Fruit fly (Drosophila melanogaster) S2 (cell line): Measurements from ENCODE around the gene sphe.

Experiments
- CG8478 ChIP-seq: fragments of >200 bp; optimal IDR thresholded peaks from 2 replicates; lab custom pipeline; 2018
- CTCF ChIP-seq, 2 experiments: fragments of >200 bp; optimal IDR thresholded peaks; 2 replicates each; lab custom pipeline; 2018

The sphe gene

DNA sequence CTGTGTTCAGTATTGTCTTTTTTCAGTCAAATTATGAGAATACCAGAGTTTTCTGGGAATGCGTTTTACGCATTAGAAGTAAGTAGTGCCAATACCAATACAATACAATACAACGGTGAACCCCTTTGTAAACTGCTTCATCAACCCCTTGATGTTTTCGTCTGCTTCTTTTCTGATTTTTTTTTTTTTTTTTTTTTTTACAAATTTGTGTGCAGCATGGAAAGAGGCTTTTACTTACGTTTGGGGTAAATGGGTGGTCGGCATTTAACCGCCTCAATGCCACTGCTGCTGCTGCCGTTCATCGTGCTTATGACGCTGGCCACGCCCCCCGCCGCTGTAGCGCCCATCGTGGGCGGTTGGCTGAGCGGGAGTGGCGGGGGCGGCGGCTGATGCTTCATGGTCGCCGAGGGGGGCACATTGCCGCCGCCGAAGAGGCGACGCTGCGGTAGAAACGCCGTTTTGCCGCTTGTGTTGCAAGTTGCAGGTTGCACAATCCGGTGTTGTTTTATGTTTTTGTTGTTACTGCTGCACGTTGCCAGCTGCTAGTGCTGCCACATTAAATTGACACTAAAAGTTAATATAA, 7.9 kb downstream of the sphe start:
- TF ChIP-seq CG8478 (lab: Kevin White, UChicago) (no peak), CTCF (optimal IDR thresholded peaks at IDR 0.05; lab: Kevin White, UChicago) (no peak)

DNA sequence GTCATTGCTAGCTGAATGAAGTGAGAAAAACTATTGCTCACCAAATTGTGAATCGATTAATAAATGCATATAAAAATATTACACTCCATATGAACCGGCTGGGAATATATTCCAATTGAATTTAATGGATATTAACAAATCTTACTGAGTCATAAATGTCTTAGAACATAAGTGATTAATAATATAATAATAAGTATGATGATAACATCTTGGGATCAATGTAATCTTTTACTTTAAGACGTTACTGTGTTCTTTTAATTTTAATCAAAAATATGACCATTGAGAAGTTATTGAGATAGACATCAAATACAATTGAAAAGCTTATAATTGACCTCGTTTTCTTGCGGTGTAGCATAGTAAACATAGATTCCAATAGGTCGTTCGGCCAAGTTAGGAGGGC, 9.4 kb downstream of the sphe start:
- no peak for TF ChIP-seq CTCF (optimal IDR thresholded peaks at IDR 0.05; lab: Kevin White, UChicago)
- TF ChIP-seq CG8478 (lab: Kevin White, UChicago), result no peak

DNA sequence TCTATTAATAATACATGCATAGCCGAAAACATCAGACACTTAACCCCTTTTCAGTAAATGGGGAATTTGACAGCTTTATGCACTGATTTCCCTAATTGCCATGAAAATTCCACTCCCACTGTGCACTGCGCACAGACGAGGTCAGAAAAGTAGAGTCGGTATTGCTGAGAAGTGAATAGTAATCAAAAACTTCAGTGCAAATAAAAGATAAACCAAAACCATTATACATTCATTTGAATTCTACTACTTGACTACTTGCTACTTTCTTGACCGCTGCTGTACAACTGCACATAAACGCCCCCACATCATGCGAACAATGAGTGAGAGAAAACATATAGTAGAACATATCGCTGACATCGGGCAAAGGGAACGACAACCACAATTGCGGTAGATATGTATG, 10.3 kb downstream of the sphe start:
- TF ChIP-seq CTCF (optimal IDR thresholded peaks at IDR 0.05; lab: Kevin White, UChicago), result no peak
- no peak for TF ChIP-seq CG8478 (lab: Kevin White, UChicago)

DNA sequence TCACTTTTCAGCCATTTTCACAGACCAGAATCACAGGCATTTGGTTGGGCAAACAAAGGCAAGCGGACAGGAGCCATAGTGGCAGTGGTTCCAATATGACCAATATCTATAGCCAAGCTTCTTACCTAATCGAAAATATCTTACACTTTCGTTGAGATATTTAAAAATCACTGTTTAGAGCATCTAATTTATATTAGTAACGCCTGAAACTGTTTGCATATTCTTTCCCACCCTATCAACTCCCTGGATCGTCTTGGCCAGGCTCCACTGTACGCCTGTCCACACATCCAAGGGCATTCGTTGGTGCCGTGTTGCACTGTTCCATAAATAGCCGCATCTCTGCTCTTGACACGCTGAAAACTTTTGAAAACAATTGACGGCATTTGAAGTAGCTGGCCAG, 11.3 kb downstream of the sphe start:
- no peak for TF ChIP-seq CTCF (optimal IDR thresholded peaks at IDR 0.05; lab: Kevin White, UChicago)
- no peak for TF ChIP-seq CG8478 (lab: Kevin White, UChicago)

DNA sequence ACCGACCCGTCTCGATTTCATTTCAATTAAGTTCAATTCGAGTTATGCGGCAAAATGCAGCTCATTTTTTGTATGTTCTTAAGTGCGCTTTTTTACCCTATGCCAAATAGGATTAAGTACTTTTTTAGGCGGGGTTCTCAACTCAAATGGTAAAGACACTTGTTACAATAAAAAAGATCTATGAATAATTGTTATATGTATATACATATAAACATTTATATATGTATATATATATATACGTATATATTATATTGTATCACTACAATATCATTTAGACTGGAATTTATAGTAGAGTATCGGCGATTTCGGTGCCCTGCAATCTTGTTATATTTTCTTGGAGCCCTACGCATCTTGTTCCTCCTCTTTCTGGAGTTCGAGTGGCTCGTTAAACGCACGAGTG, 11.8 kb downstream of the sphe start:
- TF ChIP-seq CTCF (optimal IDR thresholded peaks at IDR 0.05; lab: Kevin White, UChicago), result no peak
- no peak for TF ChIP-seq CG8478 (lab: Kevin White, UChicago)

DNA sequence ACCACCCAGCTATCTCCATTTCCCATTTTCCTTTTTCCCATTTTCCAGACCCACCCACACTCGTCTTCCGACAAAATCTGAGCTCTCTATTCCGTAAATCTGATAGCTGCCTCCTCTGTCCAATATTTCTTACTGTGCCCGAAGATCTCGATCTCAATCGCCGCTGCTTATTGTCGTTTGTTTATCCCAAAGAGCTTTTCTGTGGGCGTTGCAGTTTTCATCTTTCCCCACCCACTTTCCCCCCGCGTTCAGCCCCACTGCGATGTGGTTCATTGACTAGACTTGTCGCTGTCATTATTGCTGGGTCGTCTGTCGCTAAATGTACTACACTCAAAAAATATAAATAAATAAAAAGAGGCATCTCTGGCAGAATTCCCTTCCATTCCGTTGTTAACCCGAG, 12.4 kb downstream of the sphe start:
- no peak for TF ChIP-seq CG8478 (lab: Kevin White, UChicago)
- no peak for TF ChIP-seq CTCF (optimal IDR thresholded peaks at IDR 0.05; lab: Kevin White, UChicago)

DNA sequence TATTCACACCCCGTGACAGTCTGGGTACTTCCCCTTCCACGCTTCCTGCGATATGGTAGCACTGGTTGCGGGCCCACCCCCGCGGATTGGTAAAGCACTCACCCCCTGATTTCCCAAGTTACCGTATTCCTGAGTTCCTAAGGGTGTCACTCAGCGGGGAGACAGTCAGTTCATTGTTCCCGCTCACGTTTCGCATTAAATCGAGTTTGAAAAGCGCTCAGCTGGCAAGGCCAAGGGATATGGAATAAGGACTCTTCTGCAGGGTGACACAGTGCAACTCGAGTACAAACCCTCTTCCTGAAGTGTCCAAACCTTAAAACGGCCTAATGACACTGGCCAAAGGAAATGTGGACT, 13.7 kb downstream of the sphe start:
- no peak for TF ChIP-seq CTCF (optimal IDR thresholded peaks at IDR 0.05; lab: Kevin White, UChicago)
- no peak for TF ChIP-seq CG8478 (lab: Kevin White, UChicago)

DNA sequence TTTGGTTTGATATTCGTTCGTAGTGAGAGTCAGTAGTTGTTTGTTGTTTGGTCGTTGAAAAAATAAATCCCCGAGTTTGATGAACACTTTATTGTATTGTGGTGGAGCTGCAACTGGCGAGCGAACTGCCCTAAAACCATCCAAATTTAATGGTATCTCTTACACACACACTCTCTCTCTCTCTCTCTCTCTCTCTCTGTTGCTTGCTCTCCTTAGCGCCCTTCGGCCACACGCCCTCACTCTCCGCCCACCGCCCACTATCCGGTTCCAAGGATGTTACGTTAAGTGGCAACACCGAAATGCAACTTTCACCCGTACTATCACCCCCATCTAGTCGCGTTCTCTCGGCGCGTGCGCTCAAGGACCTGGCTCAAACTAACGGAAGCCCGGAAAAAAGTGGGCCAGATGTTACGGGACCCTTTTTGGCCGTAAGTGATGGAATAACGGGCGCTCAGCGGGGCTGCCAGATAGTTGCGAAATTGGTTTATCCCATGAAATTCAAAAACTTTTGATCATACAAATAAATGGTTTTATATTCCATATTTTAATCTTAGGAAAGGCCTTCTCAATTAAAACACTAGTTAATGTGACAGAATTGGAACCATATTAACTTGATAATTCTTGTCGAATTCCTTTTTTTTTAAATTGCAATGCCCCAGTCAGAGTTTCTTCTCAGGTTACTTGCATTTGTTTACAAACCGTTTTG, 14.2 kb downstream of the sphe start:
- TF ChIP-seq CTCF (optimal IDR thresholded peaks at IDR 0.05; lab: Kevin White, UChicago), result no peak
- TF ChIP-seq CG8478 (lab: Kevin White, UChicago), result no peak

DNA sequence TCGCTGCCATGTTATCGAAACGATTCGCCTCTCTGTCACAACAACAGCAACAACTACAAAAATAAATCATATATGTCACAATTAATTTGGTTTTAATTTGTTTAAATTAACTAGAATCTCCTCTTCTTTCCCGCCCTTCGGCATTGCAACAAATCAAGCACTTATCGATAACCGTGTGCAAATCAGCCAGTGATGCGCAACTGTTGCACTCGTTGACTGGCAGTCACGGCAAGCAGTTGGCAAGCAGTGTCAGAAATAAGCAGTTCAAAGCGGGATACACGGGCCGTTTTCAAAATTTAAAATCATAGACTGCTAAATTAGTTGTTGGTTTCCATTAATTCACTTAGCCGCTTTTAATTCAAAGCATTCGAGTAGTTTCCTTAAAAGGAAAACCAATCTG, 18.0 kb downstream of the sphe start, which contains the start of gene Axs:
Axs (minus strand) TSS at position 131 of the 400 bp plus-strand sequence.
- TF ChIP-seq CTCF (optimal IDR thresholded peaks at IDR 0.05; lab: Kevin White, UChicago), result peak; percentile 31 to 49
- no peak for TF ChIP-seq CG8478 (lab: Kevin White, UChicago)

DNA sequence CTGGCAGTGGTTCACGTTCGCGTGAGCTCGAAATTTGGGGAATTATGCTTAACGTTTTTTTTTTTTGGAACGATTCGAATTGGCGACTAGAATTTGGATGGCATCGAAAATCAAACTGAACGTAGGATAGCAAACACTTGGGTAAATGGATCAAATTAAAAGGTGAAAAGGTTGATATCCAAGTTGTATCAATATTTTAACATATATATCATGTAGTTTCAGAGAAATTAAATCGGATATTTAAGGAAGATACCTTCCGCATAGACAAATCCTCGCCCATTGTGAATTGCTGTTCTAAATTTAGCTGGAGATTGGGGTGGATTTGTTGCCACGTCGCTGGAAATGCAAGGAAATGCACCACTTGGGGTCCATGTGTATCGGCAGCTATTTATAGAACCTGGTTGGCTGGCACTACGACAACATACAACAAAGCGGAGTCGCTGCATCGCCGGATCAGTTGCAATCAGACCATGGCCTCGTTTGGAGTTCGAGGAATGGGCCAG, 22.9 kb downstream of the sphe start, which contains the start of the genes CG13010 and sing:
CG13010 (minus strand) TSS at position 101 of the 503 bp plus-strand sequence.
sing (plus strand) TSS at position 453 of the 503 bp plus-strand sequence.
- TF ChIP-seq CG8478 (lab: Kevin White, UChicago) (no peak), CTCF (optimal IDR thresholded peaks at IDR 0.05; lab: Kevin White, UChicago) (no peak)

DNA sequence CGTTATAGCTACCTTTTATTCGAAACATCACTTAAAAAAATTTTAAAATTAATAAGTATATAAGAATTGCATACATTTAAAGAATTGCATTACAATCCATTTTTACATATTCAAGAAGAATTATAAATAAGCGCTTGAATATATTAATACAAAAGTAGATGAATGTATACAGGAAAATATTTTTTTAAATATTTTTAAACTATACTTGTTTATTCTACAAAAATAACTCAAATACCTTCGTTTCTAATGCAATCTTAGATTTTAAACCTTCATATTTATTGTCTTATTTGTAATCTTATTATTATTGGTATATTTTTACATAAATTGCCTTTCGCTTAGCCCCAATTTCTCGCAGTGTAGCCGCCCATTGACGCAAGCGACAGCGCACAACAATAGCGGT, 24.6 kb downstream of the sphe start:
- TF ChIP-seq CG8478 (lab: Kevin White, UChicago) (no peak), CTCF (optimal IDR thresholded peaks at IDR 0.05; lab: Kevin White, UChicago) (no peak)

DNA sequence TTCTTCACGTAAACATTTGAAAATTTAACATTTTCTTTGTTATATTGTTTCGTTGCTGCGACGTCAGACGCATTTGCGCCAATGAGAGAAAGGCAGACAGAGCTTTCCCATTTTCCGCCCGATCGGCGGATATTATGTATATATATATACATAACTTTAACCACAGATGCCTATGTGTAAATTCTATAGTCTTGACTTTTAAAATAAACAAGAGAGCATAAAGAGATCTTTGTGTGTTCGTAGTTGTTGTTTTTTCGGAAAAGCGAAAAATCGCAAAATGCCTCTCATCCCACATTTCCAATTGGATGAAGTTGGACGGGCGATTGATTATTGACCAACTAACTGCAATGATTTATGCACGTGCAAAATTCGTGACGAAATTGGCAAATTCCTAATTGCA, 25.1 kb downstream of the sphe start, which contains the start of gene CG13012:
CG13012 (minus strand) TSS at position 101 of the 400 bp plus-strand sequence.
- no peak for TF ChIP-seq CTCF (optimal IDR thresholded peaks at IDR 0.05; lab: Kevin White, UChicago)
- TF ChIP-seq CG8478 (lab: Kevin White, UChicago), result no peak

DNA sequence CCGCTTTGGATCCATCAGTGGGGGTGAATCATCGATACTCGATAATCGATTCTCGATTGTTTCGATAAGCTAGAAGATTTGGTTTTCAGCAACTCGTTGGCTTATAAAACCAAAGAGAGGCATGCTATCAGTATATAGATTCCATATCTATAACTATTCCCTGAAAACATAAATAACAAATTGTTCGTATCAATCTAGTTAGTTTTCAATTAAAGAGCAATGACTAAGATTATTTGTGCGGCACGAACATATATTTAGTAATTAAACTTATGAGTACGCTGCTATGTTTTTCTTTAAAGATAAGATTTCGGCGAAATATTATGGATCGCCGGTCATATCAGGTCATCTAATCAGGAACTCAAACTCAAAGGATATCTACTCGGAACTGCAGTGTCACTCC, 27.2 kb downstream of the sphe start:
- TF ChIP-seq CG8478 (lab: Kevin White, UChicago), result no peak

DNA sequence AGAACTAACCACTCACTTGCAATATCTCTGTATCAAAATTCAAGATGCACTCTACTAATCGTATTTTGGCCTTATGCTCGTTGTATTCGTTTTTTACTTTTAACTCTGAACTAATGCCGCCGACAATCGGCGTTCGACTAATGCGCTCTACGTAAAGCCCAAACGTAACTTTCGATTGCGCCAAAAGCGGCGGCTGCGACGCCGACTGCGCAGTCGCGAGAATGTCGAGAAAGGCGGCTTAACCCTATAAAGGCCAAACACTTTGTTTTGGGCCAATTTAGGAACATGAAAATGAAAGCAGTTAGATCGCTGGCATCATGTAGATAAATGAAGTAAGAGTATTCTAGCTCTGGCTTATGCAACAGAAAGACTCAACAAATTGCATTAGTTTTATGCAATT, 28.9 kb downstream of the sphe start:
- no peak for TF ChIP-seq CTCF (optimal IDR thresholded peaks at IDR 0.05; lab: Kevin White, UChicago)
- TF ChIP-seq CG8478 (lab: Kevin White, UChicago), result no peak

DNA sequence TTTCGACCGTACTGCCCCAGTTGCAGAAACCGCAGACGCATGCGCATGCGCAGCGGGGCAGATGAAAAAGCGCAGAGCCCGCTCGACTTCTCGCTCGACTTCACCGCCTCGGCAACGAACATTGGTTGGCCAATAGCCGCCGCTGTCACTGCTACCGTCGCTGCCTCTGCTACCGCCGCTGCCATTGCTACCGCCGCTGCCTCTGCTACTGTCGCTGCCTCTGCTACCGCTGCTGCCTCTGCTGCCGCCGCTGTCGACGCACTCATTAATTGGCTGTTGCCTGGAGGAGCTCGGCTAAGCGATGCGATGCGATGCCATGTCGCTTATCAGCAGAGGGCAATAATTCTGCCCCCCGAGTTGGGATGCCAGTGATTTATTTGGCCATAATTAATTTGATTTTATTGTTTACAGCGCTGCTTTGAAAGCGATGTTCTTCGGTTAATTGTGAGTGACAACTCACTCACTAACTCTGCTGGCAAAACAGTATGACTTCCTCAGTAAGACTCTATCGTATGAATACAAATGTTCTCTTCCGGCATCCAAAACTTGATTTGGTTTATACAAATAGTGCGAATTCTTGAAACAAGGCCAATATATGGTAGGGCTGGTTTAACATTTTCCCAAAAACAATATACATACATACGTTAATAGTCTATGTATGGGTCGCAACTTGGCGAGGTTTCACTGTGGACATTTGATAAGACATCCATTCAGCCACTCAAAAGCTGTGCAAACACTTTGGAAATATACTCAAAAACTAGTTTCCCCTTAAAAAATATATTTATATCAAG, 30.9 kb downstream of the sphe start:
- no peak for TF ChIP-seq CTCF (optimal IDR thresholded peaks at IDR 0.05; lab: Kevin White, UChicago)
- no peak for TF ChIP-seq CG8478 (lab: Kevin White, UChicago)
